Fruit fly (Drosophila melanogaster): ENCODE data around the gene CG45487.
A peak's percentile ranks its signal among the peaks of the same experiment; 100 is the strongest.
"Not testable (repeated sequence)": the region's sequence is repeated elsewhere in the genome, so short reads cannot be mapped to it uniquely, and the experiment has no call there.

Gene CG45487

dm6 chrX:19915181-19915580, at the start of gene CG45487:
Gene CG45487, minus strand, starts transcription at chrX:19915281.
- not testable (repeated sequence) for TF ChIP-seq Gug (GFP tag; IDR thresholded peaks at IDR 0.05); salr (GFP tag; optimal IDR thresholded peaks at IDR 0.05); ss (GFP tag; optimal IDR thresholded peaks at IDR 0.05)

- TF ChIP-seq Sox14 (GFP tag; optimal IDR thresholded peaks at IDR 0.05): peak; percentile 44
- 0 out of 3 replicates have a peak, but pooled peaks have one; percentile 19 for TF ChIP-seq CG8119 (GFP tag; IDR thresholded peaks at IDR 0.05)
- TF ChIP-seq CG15336 (GFP tag; IDR thresholded peaks at IDR 0.05): 0 out of 2 replicates have a peak, but pooled peaks have one; percentile 21
- no peak for TF ChIP-seq Hr38 (GFP tag; optimal IDR thresholded peaks at IDR 0.05)
- TF ChIP-seq CG10669 (GFP tag; optimal IDR thresholded peaks at IDR 0.05): peak; percentile 14
- no peak for TF ChIP-seq Gug (GFP tag; IDR thresholded peaks at IDR 0.05)
- TF ChIP-seq acj6 (GFP tag; optimal IDR thresholded peaks at IDR 0.05): peak; percentile 45
- peak; percentile 26 for TF ChIP-seq CG34406 (GFP tag; optimal IDR thresholded peaks at IDR 0.05)
- peak; percentile 79 for TF ChIP-seq Eip78C (GFP tag)
- peak; percentile 38 for TF ChIP-seq CG32006 (GFP tag; optimal IDR thresholded peaks at IDR 0.05)
- peak; percentile 32; the same call in 1 of the 3 replicates for TF ChIP-seq CG6163 (GFP tag; IDR thresholded peaks at IDR 0.05)
- TF ChIP-seq CG7368 (GFP tag; optimal IDR thresholded peaks at IDR 0.05): no peak
- TF ChIP-seq CG8632 (GFP tag; optimal IDR thresholded peaks at IDR 0.05): peak; percentile 27
- TF ChIP-seq OdsH (GFP tag; optimal IDR thresholded peaks at IDR 0.05): peak; percentile 57
- peak; percentile 53 for TF ChIP-seq CG10631 (GFP tag; optimal IDR thresholded peaks at IDR 0.05)
- TF ChIP-seq cyc (GFP tag; optimal IDR thresholded peaks at IDR 0.05): peak; percentile 34
- peak; percentile 58 for TF ChIP-seq Smox (GFP tag; optimal IDR thresholded peaks at IDR 0.05)
- TF ChIP-seq svp (GFP tag): peak; percentile 44
- TF ChIP-seq Ets21C (GFP tag; optimal IDR thresholded peaks at IDR 0.05): peak; percentile 48
- TF ChIP-seq Hr39 (GFP tag; optimal IDR thresholded peaks at IDR 0.05): peak; percentile 63
- peak; percentile 40 for TF ChIP-seq Sox102F (GFP tag; optimal IDR thresholded peaks at IDR 0.05)
- no peak for TF ChIP-seq CG3032 (tag; optimal IDR thresholded peaks at IDR 0.05)
- peak; percentile 55 for TF ChIP-seq vri (GFP tag; optimal IDR thresholded peaks at IDR 0.05)
- peak; percentile 51 for TF ChIP-seq CG31627 (GFP tag; optimal IDR thresholded peaks at IDR 0.05)
- TF ChIP-seq CG8319 (GFP tag; optimal IDR thresholded peaks at IDR 0.05): no peak
- TF ChIP-seq Eip93F (GFP tag; optimal IDR thresholded peaks at IDR 0.05): no peak
- no peak for TF ChIP-seq CG11762 (GFP tag; optimal IDR thresholded peaks at IDR 0.05; ENCODE audit: insufficient read depth)
- TF ChIP-seq CG16779 (tag; optimal IDR thresholded peaks at IDR 0.05): peak; percentile 19
- peak; percentile 65 for TF ChIP-seq pdm3 (GFP tag; optimal IDR thresholded peaks at IDR 0.05)
- peak; percentile 59 for TF ChIP-seq CG6792 (GFP tag; optimal IDR thresholded peaks at IDR 0.05)
- peak; percentile 8 for TF ChIP-seq CG1621 (tag; optimal IDR thresholded peaks at IDR 0.05)
- peak; percentile 16 for TF ChIP-seq Ets96B (tag; optimal IDR thresholded peaks at IDR 0.05)
- TF ChIP-seq fkh (GFP tag; optimal IDR thresholded peaks at IDR 0.05): no peak
- TF ChIP-seq lz (GFP tag; optimal IDR thresholded peaks at IDR 0.05): peak; percentile 44
- peak; percentile 43 for TF ChIP-seq achi (GFP tag; optimal IDR thresholded peaks at IDR 0.05)
- TF ChIP-seq topi (GFP tag; optimal IDR thresholded peaks at IDR 0.05): peak; percentile 46
- peak; percentile 22 for TF ChIP-seq CG3919 (GFP tag; optimal IDR thresholded peaks at IDR 0.05)
- no peak for TF ChIP-seq dsx (GFP tag; optimal IDR thresholded peaks at IDR 0.05; ENCODE audit: poor library complexity, severe bottlenecking)
- TF ChIP-seq esn (GFP tag; optimal IDR thresholded peaks at IDR 0.05): peak; percentile 55
- peak; percentile 34 for TF ChIP-seq net (GFP tag; optimal IDR thresholded peaks at IDR 0.05)
- TF ChIP-seq Met (GFP tag; optimal IDR thresholded peaks at IDR 0.05): peak; percentile 42
- peak; percentile 48 for TF ChIP-seq Eip75B (GFP tag; optimal IDR thresholded peaks at IDR 0.05)
Measured at dm6 chrX:19964215-19964614, 49.1 kb upstream of the CG45487 start.

Measured in whole organism, prepupa.